Worm (Caenorhabditis elegans): ENCODE data around the gene B0222.11.

The B0222.11 gene

DNA sequence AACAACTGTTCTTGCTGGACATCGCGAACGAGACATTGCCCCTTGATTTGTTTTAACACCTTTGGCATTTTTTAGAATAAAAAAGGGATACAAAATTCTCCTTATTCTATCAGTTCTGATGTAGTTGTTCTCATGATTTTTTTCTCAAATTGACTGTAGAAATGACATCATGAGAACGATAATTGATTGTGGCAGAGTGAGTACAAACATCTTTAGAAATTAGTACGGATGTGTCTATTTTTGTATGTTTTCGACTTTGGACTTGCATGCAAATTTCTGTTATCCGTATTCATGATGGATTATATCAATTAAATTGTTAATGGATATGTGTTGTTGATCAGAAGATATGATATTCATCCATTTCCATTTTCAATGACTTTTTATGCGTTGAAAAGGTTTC is 19.8 kb downstream of the B0222.11 start:
- TF ChIP-seq gmeb-1 (tag; optimal IDR thresholded peaks at IDR 0.05) (no peak), sma-9 (GFP tag; optimal IDR thresholded peaks at IDR 0.05) (peak; percentile 54), sma-9 (tag; optimal IDR thresholded peaks at IDR 0.05) (no peak)

DNA sequence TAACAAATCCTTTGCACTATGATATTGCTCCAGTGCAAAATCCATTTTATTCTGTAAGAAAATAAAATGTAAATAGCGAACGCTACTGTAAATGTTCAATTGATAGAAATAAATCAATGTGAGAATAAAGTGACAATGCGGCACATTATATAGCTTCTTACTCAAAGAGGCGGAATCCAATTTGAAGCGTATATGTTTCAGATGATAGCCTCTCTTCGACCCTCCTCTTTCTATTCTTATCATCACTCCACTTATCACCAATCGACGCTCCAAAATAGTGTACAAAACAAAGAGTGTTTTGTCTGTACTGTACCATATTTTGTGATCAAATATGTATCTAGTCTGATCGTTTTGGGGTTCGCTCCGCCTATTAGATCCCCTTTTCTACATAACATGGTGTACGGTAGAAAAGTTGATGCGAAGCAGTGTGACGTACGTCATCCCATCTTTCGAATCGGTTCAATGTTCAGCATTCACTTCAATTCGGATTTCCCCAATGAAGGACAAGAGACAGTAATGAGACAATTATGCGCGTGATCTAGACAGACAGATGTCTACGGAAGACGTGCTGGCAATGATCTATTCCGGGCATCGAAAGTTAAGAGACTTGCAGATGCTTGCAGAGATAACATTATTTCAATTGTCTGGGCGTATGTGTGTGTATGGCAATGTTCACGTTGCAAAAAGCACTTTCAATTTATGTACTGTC is 21.0 kb downstream of the B0222.11 start, which contains the start of gene spl-2:
Gene spl-2, minus strand, starts transcription at position 51 of the 709 bp plus-strand sequence.
- TF ChIP-seq nhr-25 (tag; optimal IDR thresholded peaks at IDR 0.05) (peak; percentile 47), nhr-21 (tag; optimal IDR thresholded peaks at IDR 0.05) (peak; percentile 50), sma-9 (GFP tag; optimal IDR thresholded peaks at IDR 0.05) (peak; percentile 35), sma-9 (tag; optimal IDR thresholded peaks at IDR 0.05) (no peak), ZK546.5 (tag; optimal IDR thresholded peaks at IDR 0.05) (no peak), sma-3 (GFP tag; optimal IDR thresholded peaks at IDR 0.05) (peak; percentile 29), nhr-129 (tag; optimal IDR thresholded peaks at IDR 0.05) (peak; percentile 23)

DNA sequence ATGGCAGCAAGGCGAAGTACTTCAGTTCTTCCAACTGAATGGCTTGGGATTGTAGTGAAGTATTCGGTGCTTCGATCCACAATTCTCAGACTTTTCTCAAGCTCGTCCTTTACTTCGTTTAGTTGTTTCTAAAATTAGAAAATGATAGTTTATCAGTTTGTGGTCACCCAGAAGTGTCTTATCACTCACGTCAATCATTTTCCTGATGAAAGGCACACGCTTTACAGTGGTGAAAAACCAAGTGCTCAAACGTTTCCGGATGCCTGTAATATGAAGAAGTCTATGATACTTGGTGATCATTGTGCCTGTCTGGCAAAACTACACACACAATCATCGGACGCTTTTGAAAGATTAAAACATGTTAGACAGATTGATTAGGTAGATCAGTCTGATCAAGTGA is 21.8 kb downstream of the B0222.11 start:
- TF ChIP-seq fos-1 (tag; optimal IDR thresholded peaks at IDR 0.05), result peak; percentile 16
- peak; percentile 2 for TF ChIP-seq sma-9 (GFP tag; optimal IDR thresholded peaks at IDR 0.05)
- no peak for TF ChIP-seq sma-9 (tag; optimal IDR thresholded peaks at IDR 0.05)
- TF ChIP-seq lin-11 (tag; optimal IDR thresholded peaks at IDR 0.05), result no peak
- TF ChIP-seq ZK546.5 (tag; optimal IDR thresholded peaks at IDR 0.05), result no peak
- TF ChIP-seq F13H6.1 (tag; optimal IDR thresholded peaks at IDR 0.05), result no peak
- TF ChIP-seq gmeb-1 (tag; optimal IDR thresholded peaks at IDR 0.05), result peak; percentile 22
- TF ChIP-seq unc-39 (tag; optimal IDR thresholded peaks at IDR 0.05), result no peak

DNA sequence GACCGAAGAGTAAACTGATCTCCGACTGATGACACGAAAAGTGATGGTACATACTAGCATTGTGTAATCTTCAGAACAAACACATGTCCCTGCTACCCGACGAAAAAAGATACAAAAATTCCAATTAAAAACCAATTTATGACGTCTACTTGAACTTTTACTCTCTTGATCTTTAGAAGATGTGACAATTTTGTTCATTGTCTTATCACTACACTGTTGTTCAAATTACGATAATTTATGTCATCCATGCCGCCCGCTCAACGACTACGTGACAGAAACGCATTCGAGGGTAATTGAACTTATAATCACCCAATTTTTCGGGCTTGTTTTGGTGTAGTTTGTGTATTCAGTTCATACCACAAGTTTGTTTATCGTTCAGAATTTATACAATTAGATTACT is 24.1 kb downstream of the B0222.11 start:
- TF ChIP-seq nhr-10 (tag; optimal IDR thresholded peaks at IDR 0.05), result no peak
- peak; percentile 31 for TF ChIP-seq sma-3 (GFP tag; optimal IDR thresholded peaks at IDR 0.05)
- peak; percentile 60 for TF ChIP-seq sma-9 (GFP tag; optimal IDR thresholded peaks at IDR 0.05)
- TF ChIP-seq sma-9 (tag; optimal IDR thresholded peaks at IDR 0.05), result no peak
- TF ChIP-seq skn-1 (tag; optimal IDR thresholded peaks at IDR 0.05), result no peak
- peak; percentile 33 for TF ChIP-seq nhr-21 (tag; optimal IDR thresholded peaks at IDR 0.05)

DNA sequence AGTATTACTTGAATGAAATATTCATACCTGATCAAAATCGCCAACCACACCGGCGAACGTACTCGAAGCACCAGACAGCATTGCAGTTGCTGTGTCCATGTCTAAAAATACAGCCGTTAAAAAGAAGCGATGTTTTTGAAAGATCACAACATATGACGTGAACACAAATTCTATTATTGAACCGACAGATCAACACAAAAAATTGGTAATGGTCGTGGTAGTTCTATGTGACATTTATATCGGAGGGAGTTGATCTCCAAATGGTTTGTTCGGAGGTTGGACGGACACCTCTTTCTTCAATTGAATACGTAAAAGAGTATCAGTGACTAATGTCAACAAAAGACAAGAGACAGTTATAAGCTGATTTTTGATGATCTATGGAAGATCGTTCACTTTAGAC is 26.7 kb downstream of the B0222.11 start, which contains the start of gene pitr-3:
Gene pitr-3, minus strand, starts transcription at position 101 of the 400 bp plus-strand sequence.
- no peak for TF ChIP-seq unc-39 (tag; optimal IDR thresholded peaks at IDR 0.05)
- no peak for TF ChIP-seq C34F6.9 (tag; optimal IDR thresholded peaks at IDR 0.05)
- TF ChIP-seq lsy-2 (tag; optimal IDR thresholded peaks at IDR 0.05), result no peak
- no peak for TF ChIP-seq blmp-1 (tag; optimal IDR thresholded peaks at IDR 0.05; ENCODE audit: insufficient read depth)
- TF ChIP-seq mdl-1 (tag; optimal IDR thresholded peaks at IDR 0.05), result no peak
- no peak for TF ChIP-seq nhr-237 (tag; optimal IDR thresholded peaks at IDR 0.05)
- TF ChIP-seq nhr-23 (tag; optimal IDR thresholded peaks at IDR 0.05), result no peak
- no peak for TF ChIP-seq nhr-6 (tag; optimal IDR thresholded peaks at IDR 0.05)
- TF ChIP-seq snpc-4 (tag; optimal IDR thresholded peaks at IDR 0.05), result no peak
- TF ChIP-seq ZK546.5 (tag; optimal IDR thresholded peaks at IDR 0.05), result no peak
- TF ChIP-seq nhr-25 (tag; optimal IDR thresholded peaks at IDR 0.05), result no peak

DNA sequence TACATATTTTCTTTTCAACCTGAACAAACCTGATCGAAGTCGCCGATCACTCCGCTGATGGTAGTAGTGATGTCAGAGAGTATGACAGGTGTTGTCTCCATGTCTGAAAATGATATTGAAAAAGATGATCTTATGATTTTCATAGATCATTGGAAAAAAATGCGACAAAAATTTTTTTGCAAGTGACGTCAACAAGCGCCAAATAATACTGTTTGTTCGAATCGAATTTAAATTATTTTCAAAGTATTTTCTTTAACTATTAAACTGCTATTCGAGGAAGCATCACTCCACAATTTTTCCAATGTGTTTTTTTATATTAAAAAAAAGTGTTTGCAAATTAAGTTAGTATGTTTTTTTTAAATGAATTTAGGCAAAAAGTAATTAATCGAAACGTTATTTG is 30.4 kb downstream of the B0222.11 start, which contains the start of gene pitr-2:
Gene pitr-2, minus strand, starts transcription at position 101 of the 400 bp plus-strand sequence.
- no peak for TF ChIP-seq ama-1 (optimal IDR thresholded peaks at IDR 0.05)
- TF ChIP-seq nhr-25 (tag; optimal IDR thresholded peaks at IDR 0.05), result no peak
- TF ChIP-seq ztf-4 (tag; optimal IDR thresholded peaks at IDR 0.05), result no peak
- TF ChIP-seq peb-1 (tag; optimal IDR thresholded peaks at IDR 0.05), result no peak
- no peak for TF ChIP-seq nhr-12 (tag; optimal IDR thresholded peaks at IDR 0.05)
- TF ChIP-seq sem-4 (tag; optimal IDR thresholded peaks at IDR 0.05), result no peak
- no peak for TF ChIP-seq lin-39 (tag; optimal IDR thresholded peaks at IDR 0.05)
- no peak for TF ChIP-seq F13H6.1 (tag; optimal IDR thresholded peaks at IDR 0.05)
- TF ChIP-seq sma-3 (GFP tag; optimal IDR thresholded peaks at IDR 0.05), result no peak
- no peak for TF ChIP-seq egl-27 (tag; optimal IDR thresholded peaks at IDR 0.05)
- no peak for TF ChIP-seq elt-3 (tag; optimal IDR thresholded peaks at IDR 0.05)
- no peak for TF ChIP-seq nhr-6 (tag; optimal IDR thresholded peaks at IDR 0.05)
- TF ChIP-seq nhr-11 (tag; optimal IDR thresholded peaks at IDR 0.05), result no peak
- no peak for TF ChIP-seq sma-9 (GFP tag; optimal IDR thresholded peaks at IDR 0.05)
- TF ChIP-seq sma-9 (tag; optimal IDR thresholded peaks at IDR 0.05), result no peak
- TF ChIP-seq ceh-82 (tag; optimal IDR thresholded peaks at IDR 0.05), result no peak
- no peak for TF ChIP-seq lsy-2 (tag; optimal IDR thresholded peaks at IDR 0.05)
- no peak for TF ChIP-seq fos-1 (tag; optimal IDR thresholded peaks at IDR 0.05)
